Fruit fly (Drosophila melanogaster) whole organism, adult: Measurements from ENCODE around the gene dlg1.

Source experiments
- CG7101 ChIP-seq: fragments of 200-800 bp; sonication (Bioruptor generic); optimal IDR thresholded peaks from 2 replicates; lab custom pipeline; 2018; ENCODE audit warnings: missing biosample characterization, mild to moderate bottlenecking, missing genetic modification characterization, moderate library complexity
- Crg-1 ChIP-seq: fragments of 200-800 bp; sonication (Bioruptor generic); optimal IDR thresholded peaks from 2 replicates; lab custom pipeline; 2016; ENCODE audit warnings: missing biosample characterization, missing genetic modification characterization
- Mnt ChIP-seq: fragments of 200-800 bp; sonication (Bioruptor generic); optimal IDR thresholded peaks from 2 replicates; lab custom pipeline; 2016; ENCODE audit warnings: missing biosample characterization, mild to moderate bottlenecking, missing genetic modification characterization
- kay ChIP-seq: fragments of 200-800 bp; sonication (Bioruptor generic); peaks from one replicate; lab custom pipeline; 2016; ENCODE audit warnings: missing biosample characterization, missing genetic modification characterization, borderline replicate concordance

- TF ChIP-seq kay: no peak
- TF ChIP-seq CG7101 (tag; lab: Kevin White, UChicago): no peak
- TF ChIP-seq Mnt: no peak
- no peak for TF ChIP-seq Crg-1 (GFP tag; lab: Kevin White, UChicago)
Observed at dm6 chrX:11451027-11451572, 81.6 kb downstream of the dlg1 start.
